Worm (Caenorhabditis elegans): ENCODE data around the gene T05A1.5.

DNA sequence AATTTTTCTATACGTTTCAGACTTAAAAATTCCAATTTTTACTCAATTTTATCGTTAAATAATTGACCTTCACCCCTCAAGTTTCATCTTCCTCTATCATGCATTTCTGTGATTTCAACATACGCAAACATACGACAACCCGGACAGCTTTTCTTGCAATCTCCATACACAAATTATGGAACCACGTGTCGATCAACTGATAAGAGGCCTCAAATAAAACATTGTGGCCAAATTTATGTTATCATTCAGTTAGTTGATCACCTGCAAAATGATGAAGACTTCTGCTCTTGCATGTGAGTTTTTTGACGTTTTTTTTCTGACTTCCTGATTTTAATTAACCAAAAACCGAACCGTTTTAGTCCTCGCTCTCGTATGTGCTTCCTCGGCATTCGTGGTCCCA is 47.4 kb downstream of the T05A1.5 start, which contains the start of gene spp-18:
- TF ChIP-seq dao-5 (tag; optimal IDR thresholded peaks at IDR 0.05) (no peak), him-1 (tag; optimal IDR thresholded peaks at IDR 0.05) (no peak)
